Worm (Caenorhabditis elegans) whole organism, L2 larva: ENCODE data around the gene T05C7.7.

ENCODE experiments used
- C34F6.9 ChIP-seq: fragments of 150-350 bp; optimal IDR thresholded peaks from 2 replicates; lab custom pipeline; 2014; ENCODE audit warnings: missing biosample characterization, missing genetic modification characterization
- F13H6.1 ChIP-seq: sonication (generic microtip); optimal IDR thresholded peaks from 2 replicates; lab custom pipeline; 2016; ENCODE audit warnings: missing genetic modification characterization, missing compliant biosample characterization
- R02D3.7 ChIP-seq: fragments of 150-350 bp; optimal IDR thresholded peaks from 2 replicates; lab custom pipeline; 2014; ENCODE audit warnings: missing biosample characterization, missing genetic modification characterization
- Y55F3AM.14 ChIP-seq: fragments of 200-800 bp; sonication (Bioruptor generic); optimal IDR thresholded peaks from 2 replicates; lab custom pipeline; 2018; ENCODE audit warnings: mild to moderate bottlenecking, missing genetic modification characterization, missing compliant biosample characterization
- ZK546.5 ChIP-seq: sonication (generic microtip); optimal IDR thresholded peaks from 2 replicates; lab custom pipeline; 2017; ENCODE audit warnings: missing biosample characterization, missing genetic modification characterization
- aly-2 ChIP-seq: fragments of 150-350 bp; optimal IDR thresholded peaks from 2 replicates; lab custom pipeline; 2014; ENCODE audit warnings: missing biosample characterization, missing genetic modification characterization
- ama-1 ChIP-seq: fragments of 150-350 bp; optimal IDR thresholded peaks from 2 replicates; lab custom pipeline; 2018; ENCODE audit warnings: inconsistent platforms
- ceh-82 ChIP-seq: fragments of 150-350 bp; optimal IDR thresholded peaks from 2 replicates; lab custom pipeline; 2014; ENCODE audit warnings: missing biosample characterization, missing genetic modification characterization
- crh-2 ChIP-seq: sonication (generic microtip); optimal IDR thresholded peaks from 2 replicates; lab custom pipeline; 2017; ENCODE audit warnings: missing biosample characterization, missing genetic modification characterization
- dmd-4 ChIP-seq: sonication (generic microtip); optimal IDR thresholded peaks from 2 replicates; lab custom pipeline; 2017; ENCODE audit warnings: missing biosample characterization, missing genetic modification characterization
- fos-1 ChIP-seq: fragments of 150-350 bp; optimal IDR thresholded peaks from 2 replicates; lab custom pipeline; 2014; ENCODE audit warnings: missing biosample characterization, missing genetic modification characterization
- gmeb-1 ChIP-seq: fragments of 150-350 bp; optimal IDR thresholded peaks from 2 replicates; lab custom pipeline; 2014; ENCODE audit warnings: missing biosample characterization, missing genetic modification characterization
- lin-11 ChIP-seq: fragments of 150-350 bp; sonication (generic microtip); optimal IDR thresholded peaks from 2 replicates; lab custom pipeline; 2014; ENCODE audit warnings: missing biosample characterization, missing genetic modification characterization, inconsistent platforms, mixed read lengths
- lin-13 ChIP-seq: fragments of 150-350 bp; optimal IDR thresholded peaks from 2 replicates; lab custom pipeline; 2014; ENCODE audit warnings: missing biosample characterization, missing genetic modification reagents, missing genetic modification characterization
- lin-39 ChIP-seq: fragments of 150-350 bp; optimal IDR thresholded peaks from 2 replicates; lab custom pipeline; 2014; ENCODE audit warnings: missing biosample characterization, missing genetic modification reagents, missing genetic modification characterization
- mab-5 ChIP-seq: fragments of 150-350 bp; optimal IDR thresholded peaks from 2 replicates; lab custom pipeline; 2014; ENCODE audit warnings: missing biosample characterization, missing genetic modification characterization
- mbf-1 ChIP-seq: sonication (generic microtip); optimal IDR thresholded peaks from 2 replicates; lab custom pipeline; 2017; ENCODE audit warnings: missing biosample characterization, missing genetic modification characterization
- mdl-1 ChIP-seq, 2 experiments: fragments of 150-350 bp in 1 of 2; sonication (generic microtip) in 1 of 2; optimal IDR thresholded peaks; 2 replicates each; lab custom pipeline; 2017; ENCODE audit warnings: missing biosample characterization in 2 of 2, missing genetic modification characterization in 2 of 2
- nhr-11 ChIP-seq: fragments of 150-350 bp; optimal IDR thresholded peaks from 2 replicates; lab custom pipeline; 2014; ENCODE audit warnings: missing biosample characterization, missing genetic modification characterization
- nhr-129 ChIP-seq: fragments of 150-350 bp; optimal IDR thresholded peaks from 2 replicates; lab custom pipeline; 2014; ENCODE audit warnings: missing biosample characterization, missing genetic modification characterization
- nhr-21 ChIP-seq: fragments of 150-350 bp; optimal IDR thresholded peaks from 2 replicates; lab custom pipeline; 2014; ENCODE audit warnings: missing biosample characterization, missing genetic modification characterization
- nhr-6 ChIP-seq: fragments of 150-350 bp; optimal IDR thresholded peaks from 2 replicates; lab custom pipeline; 2014; ENCODE audit warnings: missing biosample characterization, missing genetic modification characterization
- nhr-77 ChIP-seq: fragments of 150-350 bp; optimal IDR thresholded peaks from 2 replicates; lab custom pipeline; 2014; ENCODE audit warnings: missing biosample characterization, missing genetic modification characterization
- peb-1 ChIP-seq: fragments of 150-350 bp; optimal IDR thresholded peaks from 2 replicates; lab custom pipeline; 2014; ENCODE audit warnings: missing biosample characterization, missing genetic modification characterization
- sem-4 ChIP-seq: fragments of 150-350 bp; optimal IDR thresholded peaks from 2 replicates; lab custom pipeline; 2014; ENCODE audit warnings: missing biosample characterization, missing genetic modification reagents, missing genetic modification characterization
- sma-3 ChIP-seq: sonication (generic microtip); optimal IDR thresholded peaks from 2 replicates; lab custom pipeline; 2016; ENCODE audit warnings: missing genetic modification reagents, missing genetic modification characterization, missing compliant biosample characterization
- sma-9 ChIP-seq, 2 experiments: fragments of 150-350 bp in 1 of 2; sonication (generic microtip) in 1 of 2; optimal IDR thresholded peaks; 2 replicates each; lab custom pipeline; 2014 to 2016; ENCODE audit warnings: missing genetic modification characterization in 2 of 2, mild to moderate bottlenecking in 1 of 2, missing biosample characterization in 1 of 2, missing compliant biosample characterization in 1 of 2, missing genetic modification reagents in 1 of 2, moderate library complexity in 1 of 2
- snpc-4 ChIP-seq: fragments of 150-350 bp; optimal IDR thresholded peaks from 2 replicates; lab custom pipeline; 2014; ENCODE audit warnings: missing biosample characterization, missing genetic modification characterization
- unc-39 ChIP-seq: fragments of 150-350 bp; optimal IDR thresholded peaks from 2 replicates; lab custom pipeline; 2014; ENCODE audit warnings: missing biosample characterization, missing genetic modification characterization
- zag-1 ChIP-seq: fragments of 150-350 bp; optimal IDR thresholded peaks from 2 replicates; lab custom pipeline; 2014; ENCODE audit warnings: missing biosample characterization, missing genetic modification characterization
- ztf-1 ChIP-seq: fragments of 200-800 bp; sonication (Bioruptor generic); conservative IDR thresholded peaks from 2 replicates; pipeline ENCODE4 v1.3.6; 2022; ENCODE audit warnings: missing genetic modification characterization, missing compliant biosample characterization
- ztf-11 ChIP-seq: sonication (generic microtip); optimal IDR thresholded peaks from 2 replicates; lab custom pipeline; 2017; ENCODE audit warnings: missing biosample characterization, missing genetic modification characterization

T05C7.7 gene

DNA sequence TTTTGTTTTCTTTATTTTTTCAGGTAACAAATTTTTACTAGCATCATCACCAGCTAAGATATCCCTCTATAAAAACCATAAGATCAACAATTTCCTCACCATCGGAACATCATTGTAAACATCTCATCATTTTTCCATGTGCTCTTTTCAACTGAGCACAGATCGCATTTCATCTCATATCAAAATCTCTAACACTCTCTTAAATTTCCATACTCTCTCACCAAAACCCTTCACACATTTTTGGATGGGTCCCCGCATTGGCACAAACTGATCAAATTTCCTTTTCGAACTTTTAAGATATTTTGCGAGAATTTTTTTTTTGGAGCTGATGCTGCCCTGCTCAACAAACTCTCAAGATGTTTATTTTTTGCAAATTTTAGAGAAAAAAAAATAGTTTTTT, 15.9 kb downstream of the T05C7.7 start:
- TF ChIP-seq zag-1 (tag; lab: Kevin White, UChicago) = no peak
- TF ChIP-seq snpc-4 = no peak
- TF ChIP-seq mab-5 (tag; lab: Kevin White, UChicago) = no peak
- no peak for TF ChIP-seq C34F6.9 (tag; lab: Kevin White, UChicago)
- TF ChIP-seq mdl-1 (tag; optimal IDR thresholded peaks at IDR 0.05; lab: Kevin White, UChicago) = no peak
- no peak for TF ChIP-seq ceh-82 (tag; lab: Kevin White, UChicago)
- no peak for TF ChIP-seq sem-4
- no peak for TF ChIP-seq sma-3 (GFP tag; lab: Kevin White, UChicago)
- TF ChIP-seq dmd-4 (tag; lab: Kevin White, UChicago) = no peak
- TF ChIP-seq peb-1 (tag; lab: Kevin White, UChicago) = no peak
- no peak for TF ChIP-seq nhr-6 (tag; lab: Kevin White, UChicago)
- TF ChIP-seq ZK546.5 (tag; lab: Kevin White, UChicago) = no peak
- TF ChIP-seq F13H6.1 (tag; lab: Kevin White, UChicago) = no peak
- TF ChIP-seq nhr-21 (tag; lab: Kevin White, UChicago) = no peak

DNA sequence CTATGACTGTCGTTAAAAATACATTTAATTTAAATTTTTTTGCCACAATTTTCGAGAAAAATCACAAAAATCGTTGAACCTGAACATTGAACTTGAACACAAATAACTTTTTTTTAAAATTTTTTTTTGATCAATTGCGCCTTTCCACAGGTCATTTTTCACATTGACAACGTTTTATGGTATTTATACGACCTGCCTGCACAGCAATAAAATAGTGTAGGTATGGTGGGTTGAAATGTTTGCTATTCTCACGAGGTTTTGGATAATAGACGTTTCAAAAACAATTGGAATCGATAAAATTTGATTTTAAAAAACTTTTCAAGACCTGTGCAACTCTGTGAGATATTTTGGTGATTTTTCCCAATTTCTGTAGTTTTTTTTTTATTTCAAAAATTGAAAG, 16.7 kb downstream of the T05C7.7 start:
- no peak for TF ChIP-seq ztf-11
- no peak for TF ChIP-seq sma-9 (GFP tag; optimal IDR thresholded peaks at IDR 0.05; lab: Kevin White, UChicago)
- no peak for TF ChIP-seq sma-9 (tag; optimal IDR thresholded peaks at IDR 0.05; lab: Kevin White, UChicago)
- no peak for TF ChIP-seq aly-2
- no peak for TF ChIP-seq mab-5 (tag; lab: Kevin White, UChicago)
- no peak for TF ChIP-seq peb-1 (tag; lab: Kevin White, UChicago)
- no peak for TF ChIP-seq R02D3.7 (tag; lab: Kevin White, UChicago)
- TF ChIP-seq unc-39 (tag; lab: Kevin White, UChicago) = no peak
- no peak for TF ChIP-seq nhr-11
- no peak for TF ChIP-seq nhr-77 (tag; lab: Kevin White, UChicago)
- no peak for TF ChIP-seq sem-4
- no peak for TF ChIP-seq lin-13 (GFP tag; lab: Kevin White, UChicago)

DNA sequence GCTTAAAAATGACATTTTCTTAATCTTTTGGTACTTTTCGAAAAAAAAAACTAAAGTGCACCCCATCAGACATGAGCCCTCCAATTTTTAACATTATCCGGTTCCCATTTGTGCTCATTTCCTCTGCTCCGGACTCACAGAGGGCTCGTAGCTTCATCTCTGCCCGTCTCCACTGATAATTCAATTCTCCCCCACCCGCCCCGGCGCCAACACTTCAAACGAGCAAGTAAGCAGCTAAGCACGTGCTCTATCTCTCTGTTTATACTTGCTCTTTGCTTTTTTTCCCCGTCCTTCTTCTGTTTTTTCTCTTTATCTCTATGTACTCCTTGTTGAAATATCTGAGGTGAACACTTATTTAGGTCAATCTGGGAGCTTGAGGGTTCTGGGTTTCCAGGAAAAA, 17.7 kb downstream of the T05C7.7 start, which contains the start of gene T05C7.9:
TSS of gene T05C7.9 (plus strand) at position 72 of the 400 bp plus-strand sequence.
- TF ChIP-seq sma-9 (GFP tag; optimal IDR thresholded peaks at IDR 0.05; lab: Kevin White, UChicago) = peak; percentile 35
- no peak for TF ChIP-seq sma-9 (tag; optimal IDR thresholded peaks at IDR 0.05; lab: Kevin White, UChicago)
- TF ChIP-seq snpc-4 = no peak
- TF ChIP-seq mdl-1 (tag; optimal IDR thresholded peaks at IDR 0.05; lab: Kevin White, UChicago) = peak in 1 of 2 experiments; percentile 4
- TF ChIP-seq C34F6.9 (tag; lab: Kevin White, UChicago) = peak; percentile 37
- TF ChIP-seq F13H6.1 (tag; lab: Kevin White, UChicago) = peak; percentile 47
- TF ChIP-seq nhr-6 (tag; lab: Kevin White, UChicago) = no peak
- peak; percentile 32 for TF ChIP-seq nhr-129 (tag; lab: Kevin White, UChicago)
- TF ChIP-seq unc-39 (tag; lab: Kevin White, UChicago) = no peak

DNA sequence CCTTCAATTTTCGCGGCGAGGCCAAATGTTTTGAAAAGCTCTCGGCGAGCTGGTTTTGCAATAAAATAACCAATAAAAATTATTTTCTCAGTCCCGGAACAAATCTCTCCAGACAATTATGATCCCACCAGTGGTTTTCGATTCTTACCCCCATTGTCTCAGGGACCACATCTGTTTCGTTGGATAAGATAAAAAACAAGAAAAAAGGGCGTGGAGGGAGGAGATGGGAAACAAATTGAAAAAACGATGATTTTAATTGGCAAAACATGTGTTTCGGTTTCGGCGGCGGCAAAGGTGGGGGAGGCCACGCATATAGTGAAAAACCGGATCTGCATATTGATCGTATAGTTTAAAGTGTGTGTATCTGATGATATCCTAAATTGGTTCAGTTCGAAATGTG, 19.4 kb downstream of the T05C7.7 start:
- TF ChIP-seq gmeb-1 (tag; lab: Kevin White, UChicago) = no peak
- TF ChIP-seq ceh-82 (tag; lab: Kevin White, UChicago) = no peak
- no peak for TF ChIP-seq lin-11 (tag; lab: Kevin White, UChicago)
- no peak for TF ChIP-seq peb-1 (tag; lab: Kevin White, UChicago)
- no peak for TF ChIP-seq mbf-1 (tag; lab: Kevin White, UChicago)
- TF ChIP-seq, all 48 proteins: peak for 0

DNA sequence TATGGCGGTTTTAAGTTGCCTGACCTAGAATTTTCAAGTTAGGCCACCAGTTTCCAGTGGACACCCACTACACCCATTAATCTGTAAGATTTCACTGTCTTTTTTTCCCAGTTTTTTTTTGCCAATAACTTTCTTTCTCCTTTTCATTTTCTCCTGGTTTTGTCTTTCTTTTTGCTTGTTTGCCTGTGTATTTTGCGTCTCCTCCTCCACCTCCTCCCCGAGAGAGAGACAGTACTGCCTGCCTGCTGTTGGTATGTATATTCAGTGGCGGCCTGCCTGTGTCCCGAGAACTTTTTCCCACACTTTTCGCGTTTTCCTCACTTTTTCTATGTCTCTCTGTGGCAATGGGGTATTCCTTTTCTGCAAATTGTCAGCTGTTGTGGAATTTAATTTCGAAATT, 19.9 kb downstream of the T05C7.7 start:
- no peak for TF ChIP-seq ztf-1 (GFP tag; lab: Robert Waterston, UW)

DNA sequence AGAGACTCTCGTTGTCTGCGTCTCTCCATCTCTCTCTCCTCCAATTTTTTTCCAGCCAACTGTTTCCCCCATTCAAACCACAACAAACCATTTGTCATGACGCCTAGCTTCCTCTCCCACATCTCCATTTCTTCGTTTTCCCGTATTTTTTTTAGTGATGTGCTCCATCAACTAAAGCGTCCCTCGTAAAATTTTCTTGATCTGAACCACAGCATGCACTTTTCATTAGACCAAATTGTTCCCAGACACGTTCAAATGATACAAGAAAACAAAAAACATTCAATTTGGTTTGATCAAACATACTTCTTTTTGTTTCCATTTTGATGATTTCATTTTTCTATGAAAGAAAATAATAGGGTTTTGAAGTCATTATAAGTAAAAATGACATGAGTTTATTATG, 20.8 kb downstream of the T05C7.7 start:
- TF ChIP-seq Y55F3AM.14 (GFP tag; lab: Kevin White, UChicago) (no peak), zag-1 (tag; lab: Kevin White, UChicago) (no peak), nhr-129 (tag; lab: Kevin White, UChicago) (no peak), mab-5 (tag; lab: Kevin White, UChicago) (no peak), crh-2 (tag; lab: Kevin White, UChicago) (no peak), nhr-77 (tag; lab: Kevin White, UChicago) (no peak), ama-1 (lab: Kevin White, UChicago) (no peak), lin-39 (tag; lab: Kevin White, UChicago) (no peak), F13H6.1 (tag; lab: Kevin White, UChicago) (no peak), sma-3 (GFP tag; lab: Kevin White, UChicago) (no peak), fos-1 (tag; lab: Kevin White, UChicago) (no peak)
